Worm (Caenorhabditis elegans) whole organism, late embryonic: ENCODE data around the gene melo-3.

ENCODE experiments used
- hlh-8 ChIP-seq: sonication (generic microtip); optimal IDR thresholded peaks from 2 replicates; lab custom pipeline; 2016; ENCODE audit warnings: missing genotype, missing genetic modification characterization, missing compliant biosample characterization
- lin-11 ChIP-seq: fragments of 200-800 bp; sonication (Bioruptor generic); optimal IDR thresholded peaks from 2 replicates; lab custom pipeline; 2018; ENCODE audit warnings: mild to moderate bottlenecking, missing genetic modification characterization, missing compliant biosample characterization
- nhr-11 ChIP-seq: fragments of 150-350 bp; optimal IDR thresholded peaks from 2 replicates; lab custom pipeline; 2014; ENCODE audit warnings: missing biosample characterization, missing genetic modification characterization
- npax-4 ChIP-seq: sonication (generic microtip); optimal IDR thresholded peaks from 2 replicates; lab custom pipeline; 2016; ENCODE audit warnings: missing genetic modification characterization, missing compliant biosample characterization
- pha-4 ChIP-seq: fragments of 150-350 bp; optimal IDR thresholded peaks from 2 replicates; lab custom pipeline; 2018; ENCODE audit warnings: missing biosample characterization, missing genetic modification reagents, missing genetic modification characterization
- rnt-1 ChIP-seq: sonication (generic microtip); optimal IDR thresholded peaks from 2 replicates; lab custom pipeline; 2016; ENCODE audit warnings: missing genetic modification characterization, missing compliant biosample characterization

DNA sequence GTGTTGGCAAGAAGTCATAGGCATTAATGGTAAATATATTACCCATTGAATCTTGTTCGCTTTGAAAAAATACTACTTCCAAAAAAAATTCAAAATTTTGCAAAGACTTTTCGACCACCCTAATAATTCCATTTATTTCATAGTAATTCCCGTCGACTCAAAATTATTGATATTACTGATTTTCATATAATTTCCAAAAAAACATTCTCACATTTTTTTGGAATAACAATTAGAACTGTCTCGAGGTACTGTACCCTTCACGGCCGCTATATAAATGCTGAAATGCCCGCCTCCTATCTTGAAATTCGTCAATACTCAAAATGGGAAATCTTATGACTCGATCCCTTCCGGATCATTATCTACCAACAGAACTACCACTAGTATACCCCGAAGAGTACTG lies 13.1 kb downstream of the melo-3 start, which contains the start of gene F14H8.4:
- TF ChIP-seq npax-4 = no peak
- no peak for TF ChIP-seq rnt-1 (tag; lab: Kevin White, UChicago)
- no peak for TF ChIP-seq hlh-8 (tag; lab: Kevin White, UChicago)
- no peak for TF ChIP-seq pha-4
- TF ChIP-seq nhr-11 (tag; lab: Kevin White, UChicago) = no peak
- TF ChIP-seq lin-11 (tag; lab: Kevin White, UChicago) = no peak
